Worm (Caenorhabditis elegans): ENCODE results near the gene nlg-1.

Gene nlg-1

DNA sequence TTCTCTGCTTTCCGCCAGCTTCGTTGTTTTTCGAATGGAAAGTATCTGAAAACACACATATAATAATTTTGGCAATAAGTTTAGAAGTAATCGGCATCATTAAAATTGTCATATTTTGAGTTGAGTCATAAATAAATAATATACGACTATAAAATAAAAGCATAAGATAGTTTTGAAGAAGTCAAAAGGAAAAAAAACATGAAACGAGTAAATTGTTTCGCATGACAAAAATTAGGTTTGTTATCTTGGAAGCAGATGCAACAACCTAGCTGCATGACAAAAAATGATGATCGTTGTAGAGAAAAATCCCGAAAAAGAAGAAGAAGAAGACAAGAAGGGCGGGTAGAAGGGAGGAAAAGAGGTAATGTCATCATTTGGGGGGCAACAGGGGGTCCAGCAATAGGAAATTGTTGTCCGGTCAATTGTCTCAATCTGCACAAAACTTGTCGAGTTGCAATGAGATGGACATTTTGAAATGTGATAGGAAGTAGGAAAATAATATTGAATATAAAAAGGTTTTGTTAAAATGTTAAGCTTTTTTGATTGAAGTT lies at the start of gene nlg-1:
Gene nlg-1, minus strand, starts transcription at position 51 of the 551 bp plus-strand sequence.
- TF ChIP-seq sptf-1 (tag; optimal IDR thresholded peaks at IDR 0.05) (no peak), ces-1 (GFP tag; optimal IDR thresholded peaks at IDR 0.05) (peak; percentile 77), nhr-2 (tag; optimal IDR thresholded peaks at IDR 0.05) (no peak), unc-62 (GFP tag; optimal IDR thresholded peaks at IDR 0.05) (no peak)

ce11 chrX:13676892-13677291 lies 45.9 kb upstream of the nlg-1 start, which contains the start of gene gck-4:
gck-4 (plus strand) TSS chrX:13677192.
- TF ChIP-seq mab-5 (tag; optimal IDR thresholded peaks at IDR 0.05) = no peak
- no peak for TF ChIP-seq ceh-43 (GFP tag; optimal IDR thresholded peaks at IDR 0.05)
- no peak for TF ChIP-seq unc-39 (tag; optimal IDR thresholded peaks at IDR 0.05)
- no peak for TF ChIP-seq elt-1 (tag; optimal IDR thresholded peaks at IDR 0.05; ENCODE audit: borderline replicate concordance, insufficient read depth)
- no peak for TF ChIP-seq mep-1 (tag; optimal IDR thresholded peaks at IDR 0.05)
- no peak for TF ChIP-seq zip-8 (tag; optimal IDR thresholded peaks at IDR 0.05)
- TF ChIP-seq elt-3 (tag; optimal IDR thresholded peaks at IDR 0.05) = no peak
- TF ChIP-seq blmp-1 (tag; optimal IDR thresholded peaks at IDR 0.05) = no peak
- no peak for TF ChIP-seq sem-2 (GFP tag; optimal IDR thresholded peaks at IDR 0.05)
- TF ChIP-seq ham-2 (GFP tag; optimal IDR thresholded peaks at IDR 0.05) = no peak
- TF ChIP-seq sptf-1 (tag; optimal IDR thresholded peaks at IDR 0.05) = no peak
- no peak for TF ChIP-seq ceh-39 (tag; optimal IDR thresholded peaks at IDR 0.05)
- TF ChIP-seq lin-32 (GFP tag; optimal IDR thresholded peaks at IDR 0.05) = no peak
- TF ChIP-seq M03D4.4 (tag; optimal IDR thresholded peaks at IDR 0.05) = no peak
- TF ChIP-seq ces-1 (GFP tag; optimal IDR thresholded peaks at IDR 0.05) = no peak
- no peak for TF ChIP-seq tbx-8 (GFP tag; optimal IDR thresholded peaks at IDR 0.05)
- TF ChIP-seq pha-4 (tag; optimal IDR thresholded peaks at IDR 0.05) = no peak
- no peak for TF ChIP-seq ceh-83 (GFP tag; optimal IDR thresholded peaks at IDR 0.05)
- no peak for TF ChIP-seq drap-1 (GFP tag; optimal IDR thresholded peaks at IDR 0.05)

ce11 chrX:13675444-13675843 lies 44.5 kb upstream of the nlg-1 start:
- TF ChIP-seq nhr-76 (tag; optimal IDR thresholded peaks at IDR 0.05) = no peak
- TF ChIP-seq lsy-2 (tag; optimal IDR thresholded peaks at IDR 0.05) = no peak
- TF ChIP-seq ham-2 (GFP tag; optimal IDR thresholded peaks at IDR 0.05) = peak; percentile 92
- TF ChIP-seq unc-62 (GFP tag; optimal IDR thresholded peaks at IDR 0.05) = no peak
- peak; percentile 17 for TF ChIP-seq ceh-39 (tag; optimal IDR thresholded peaks at IDR 0.05)
- TF ChIP-seq mls-2 (tag; optimal IDR thresholded peaks at IDR 0.05) = peak; percentile 48
- TF ChIP-seq unc-120 (tag; optimal IDR thresholded peaks at IDR 0.05; ENCODE audit: poor library complexity, severe bottlenecking) = peak; percentile 13
- no peak for TF ChIP-seq nhr-28 (tag; optimal IDR thresholded peaks at IDR 0.05)
- no peak for TF ChIP-seq mab-5 (tag; optimal IDR thresholded peaks at IDR 0.05)
- peak; percentile 51 for TF ChIP-seq sptf-1 (tag; optimal IDR thresholded peaks at IDR 0.05)
- TF ChIP-seq ceh-43 (GFP tag; optimal IDR thresholded peaks at IDR 0.05) = no peak
- TF ChIP-seq nhr-2 (tag; optimal IDR thresholded peaks at IDR 0.05) = peak; percentile 29
- TF ChIP-seq lin-32 (GFP tag; optimal IDR thresholded peaks at IDR 0.05) = no peak
- TF ChIP-seq drap-1 (GFP tag; optimal IDR thresholded peaks at IDR 0.05) = no peak
- no peak for TF ChIP-seq ceh-83 (GFP tag; optimal IDR thresholded peaks at IDR 0.05)
- TF ChIP-seq cnd-1 (tag; optimal IDR thresholded peaks at IDR 0.05) = no peak

ce11 chrX:13672622-13673021 lies 41.6 kb upstream of the nlg-1 start:
- TF ChIP-seq nhr-2 (tag; optimal IDR thresholded peaks at IDR 0.05) (no peak), elt-1 (tag; optimal IDR thresholded peaks at IDR 0.05; ENCODE audit: borderline replicate concordance, insufficient read depth) (peak; percentile 35)

- TF ChIP-seq ces-1 (GFP tag; optimal IDR thresholded peaks at IDR 0.05) = no peak
- peak; percentile 60 for TF ChIP-seq hlh-1 (tag; optimal IDR thresholded peaks at IDR 0.05)
These were observed 40.0 kb upstream of the nlg-1 start for ce11 chrX:13670966-13671365.

DNA sequence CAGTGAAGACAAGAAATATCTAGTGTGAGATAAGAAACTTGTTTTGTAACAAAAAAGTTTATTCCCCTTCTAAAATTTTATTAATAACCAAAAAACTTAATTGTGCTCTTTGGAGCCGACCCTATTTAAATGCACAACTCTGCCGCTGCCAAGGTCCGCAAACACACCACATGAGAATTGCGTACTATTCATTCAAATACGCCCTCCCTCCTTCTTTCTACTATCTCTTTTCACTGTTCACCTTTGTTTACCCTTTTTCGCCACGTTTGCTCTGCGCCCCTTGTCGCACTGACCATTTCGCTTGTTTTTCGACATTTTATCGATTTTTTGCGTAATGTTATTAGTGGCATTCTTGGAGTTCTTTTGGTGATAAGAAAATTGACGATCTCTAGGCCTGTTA lies 38.7 kb upstream of the nlg-1 start:
- TF ChIP-seq nhr-12 (tag; optimal IDR thresholded peaks at IDR 0.05) = no peak
- TF ChIP-seq mab-5 (tag; optimal IDR thresholded peaks at IDR 0.05) = no peak
- TF ChIP-seq ceh-43 (GFP tag; optimal IDR thresholded peaks at IDR 0.05) = no peak
- TF ChIP-seq nhr-28 (tag; optimal IDR thresholded peaks at IDR 0.05) = no peak
- TF ChIP-seq elt-3 (tag; optimal IDR thresholded peaks at IDR 0.05) = no peak
- TF ChIP-seq M03D4.4 (tag; optimal IDR thresholded peaks at IDR 0.05) = no peak
- no peak for TF ChIP-seq unc-62 (GFP tag; optimal IDR thresholded peaks at IDR 0.05)
- no peak for TF ChIP-seq elt-1 (tag; optimal IDR thresholded peaks at IDR 0.05; ENCODE audit: borderline replicate concordance, insufficient read depth)
- TF ChIP-seq ces-1 (GFP tag; optimal IDR thresholded peaks at IDR 0.05) = peak; percentile 33
- TF ChIP-seq snpc-4 (tag; optimal IDR thresholded peaks at IDR 0.05) = no peak
- no peak for TF ChIP-seq ceh-39 (tag; optimal IDR thresholded peaks at IDR 0.05)
- TF ChIP-seq drap-1 (GFP tag; optimal IDR thresholded peaks at IDR 0.05) = no peak
- TF ChIP-seq flh-1 (GFP tag; optimal IDR thresholded peaks at IDR 0.05) = no peak
- TF ChIP-seq pha-4 (tag; optimal IDR thresholded peaks at IDR 0.05) = peak; percentile 80
- no peak for TF ChIP-seq mls-2 (tag; optimal IDR thresholded peaks at IDR 0.05)
- no peak for TF ChIP-seq blmp-1 (tag; optimal IDR thresholded peaks at IDR 0.05)
- no peak for TF ChIP-seq unc-120 (tag; optimal IDR thresholded peaks at IDR 0.05; ENCODE audit: poor library complexity, severe bottlenecking)
- no peak for TF ChIP-seq sem-2 (GFP tag; optimal IDR thresholded peaks at IDR 0.05)
- TF ChIP-seq hlh-1 (tag; optimal IDR thresholded peaks at IDR 0.05) = no peak
- TF ChIP-seq bed-3 (GFP tag; optimal IDR thresholded peaks at IDR 0.05) = no peak
- no peak for TF ChIP-seq nhr-76 (tag; optimal IDR thresholded peaks at IDR 0.05)
- TF ChIP-seq zip-8 (tag; optimal IDR thresholded peaks at IDR 0.05) = no peak
- TF ChIP-seq mep-1 (tag; optimal IDR thresholded peaks at IDR 0.05) = peak; percentile 72
- no peak for TF ChIP-seq sptf-1 (tag; optimal IDR thresholded peaks at IDR 0.05)
- TF ChIP-seq nhr-2 (tag; optimal IDR thresholded peaks at IDR 0.05) = no peak
- no peak for TF ChIP-seq lin-32 (GFP tag; optimal IDR thresholded peaks at IDR 0.05)
- TF ChIP-seq lin-13 (tag; optimal IDR thresholded peaks at IDR 0.05) = peak; percentile 14
- peak; percentile 6 for TF ChIP-seq lsy-2 (tag; optimal IDR thresholded peaks at IDR 0.05)
- peak; percentile 26 for TF ChIP-seq nhr-237 (tag; optimal IDR thresholded peaks at IDR 0.05)
- no peak for TF ChIP-seq unc-39 (tag; optimal IDR thresholded peaks at IDR 0.05)
- no peak for TF ChIP-seq ztf-11 (tag; optimal IDR thresholded peaks at IDR 0.05)
